Fruit fly (Drosophila melanogaster) whole organism, embryonic: ENCODE measurements around the gene gce.

ENCODE experiments used
- Ada2b ChIP-seq: fragments of 200-800 bp; sonication (Bioruptor generic); IDR thresholded peaks from 2 replicates; pipeline ENCODE4 v1.3.6; 2022; ENCODE audit warnings: missing biosample characterization, missing genetic modification characterization
- Atf6 ChIP-seq: fragments of 200-800 bp; sonication (Bioruptor generic); IDR thresholded peaks from 2 replicates; pipeline ENCODE4 v1.3.6; 2022; ENCODE audit warnings: missing biosample characterization, missing genetic modification characterization
- CG10543 ChIP-seq: fragments of 200-800 bp; sonication (Bioruptor generic); optimal IDR thresholded peaks from 3 replicates; lab custom pipeline; 2017; ENCODE audit warnings: missing biosample characterization, mild to moderate bottlenecking, missing genetic modification characterization, moderate library complexity
- CG11085 ChIP-seq: fragments of 200-800 bp; sonication (Bioruptor generic); IDR thresholded peaks from 2 replicates; pipeline ENCODE4 v1.3.6; 2022; ENCODE audit warnings: missing biosample characterization, missing genetic modification characterization
- CG11398 ChIP-seq: fragments of 200-800 bp; sonication (Bioruptor generic); optimal IDR thresholded peaks from 2 replicates; lab custom pipeline; 2016; ENCODE audit warnings: missing biosample characterization, missing genetic modification characterization
- CG11504 ChIP-seq: fragments of 200-800 bp; sonication (Bioruptor generic); optimal IDR thresholded peaks from 3 replicates; lab custom pipeline; 2019; ENCODE audit warnings: missing biosample characterization, mild to moderate bottlenecking, missing genetic modification characterization, moderate library complexity
- CG11696 ChIP-seq: fragments of 200-800 bp; sonication (Bioruptor generic); IDR thresholded peaks from 2 replicates; pipeline ENCODE4 v1.3.6; 2022; ENCODE audit warnings: missing biosample characterization, missing genetic modification characterization
- CG12299 ChIP-seq: fragments of 200-800 bp; sonication (Bioruptor generic); optimal IDR thresholded peaks from 2 replicates; lab custom pipeline; 2018; ENCODE audit warnings: missing biosample characterization, mild to moderate bottlenecking, missing genetic modification characterization
- CG13287 ChIP-seq: fragments of 200-800 bp; sonication (Bioruptor generic); IDR thresholded peaks from 2 replicates; pipeline ENCODE4 v1.3.6; 2022; ENCODE audit warnings: missing biosample characterization, missing genetic modification characterization; ENCODE audit not compliant: partially characterized antibody
- CG16813 ChIP-seq: fragments of 200-800 bp; sonication (Bioruptor generic); IDR thresholded peaks from 3 replicates; pipeline ENCODE4 v1.3.6; 2022; ENCODE audit warnings: missing biosample characterization, missing genetic modification characterization; ENCODE audit not compliant: partially characterized antibody
- CG16815 ChIP-seq: fragments of 200-800 bp; sonication (Bioruptor generic); optimal IDR thresholded peaks from 3 replicates; lab custom pipeline; 2017; ENCODE audit warnings: missing biosample characterization, mild to moderate bottlenecking, missing genetic modification characterization
- CG18262 ChIP-seq: fragments of 200-800 bp; optimal IDR thresholded peaks from 3 replicates; lab custom pipeline; 2019; ENCODE audit warnings: missing biosample characterization, mild to moderate bottlenecking, missing genetic modification characterization, moderate library complexity
- CG2712 ChIP-seq: fragments of 200-800 bp; optimal IDR thresholded peaks from 3 replicates; lab custom pipeline; 2019; ENCODE audit warnings: missing biosample characterization, mild to moderate bottlenecking, missing genetic modification characterization, moderate library complexity
- CG33557 ChIP-seq: fragments of 200-800 bp; sonication (Bioruptor generic); optimal IDR thresholded peaks from 2 replicates; lab custom pipeline; 2019; ENCODE audit warnings: missing biosample characterization, mild to moderate bottlenecking, missing genetic modification characterization, moderate library complexity
- CG34224 ChIP-seq: fragments of 200-800 bp; sonication (Bioruptor generic); IDR thresholded peaks from 3 replicates; pipeline ENCODE4 v1.3.6; 2022; ENCODE audit warnings: missing biosample characterization, missing genetic modification characterization; ENCODE audit not compliant: partially characterized antibody
- CG4854 ChIP-seq: fragments of 200-800 bp; sonication (Bioruptor generic); optimal IDR thresholded peaks from 2 replicates; lab custom pipeline; 2016; ENCODE audit warnings: missing biosample characterization, missing genetic modification characterization, inconsistent platforms
- D19A ChIP-seq: fragments of 200-800 bp; optimal IDR thresholded peaks from 3 replicates; lab custom pipeline; 2019; ENCODE audit warnings: missing biosample characterization, mild to moderate bottlenecking, missing genetic modification characterization, moderate library complexity
- Dp ChIP-seq: fragments of 200-800 bp; sonication (Bioruptor generic); optimal IDR thresholded peaks from 2 replicates; lab custom pipeline; 2018; ENCODE audit warnings: missing biosample characterization, mild to moderate bottlenecking, missing genetic modification characterization, moderate library complexity
- Drgx ChIP-seq: fragments of 200-800 bp; sonication (Bioruptor generic); IDR thresholded peaks from 2 replicates; pipeline ENCODE4 v1.3.6; 2022; ENCODE audit warnings: missing biosample characterization, missing genetic modification characterization
- Gsc ChIP-seq: fragments of 200-800 bp; sonication (Bioruptor generic); IDR thresholded peaks from 2 replicates; pipeline ENCODE4 v1.3.6; 2022; ENCODE audit warnings: missing biosample characterization, missing genetic modification characterization
- HHEX ChIP-seq: fragments of 200-800 bp; sonication (Bioruptor generic); optimal IDR thresholded peaks from 3 replicates; lab custom pipeline; 2017; ENCODE audit warnings: missing biosample characterization, mild to moderate bottlenecking, missing genetic modification characterization, missing genetic modification reagents
- Hmr ChIP-seq: fragments of 200-800 bp; sonication (Bioruptor generic); optimal IDR thresholded peaks from 3 replicates; lab custom pipeline; 2017; ENCODE audit warnings: mild to moderate bottlenecking, missing biosample characterization, missing genetic modification reagents, missing genetic modification characterization
- Lpt ChIP-seq: fragments of >200 bp; optimal IDR thresholded peaks from 2 replicates; lab custom pipeline; 2018; ENCODE audit warnings: missing biosample characterization, missing genetic modification characterization
- MBD-R2 ChIP-seq: fragments of 200-800 bp; sonication (Bioruptor generic); IDR thresholded peaks from 2 replicates; pipeline ENCODE4 v1.3.6; 2022; ENCODE audit warnings: missing biosample characterization, missing genetic modification characterization
- Mad ChIP-seq: fragments of 200-800 bp; sonication (Bioruptor generic); optimal IDR thresholded peaks from 2 replicates; lab custom pipeline; 2016; ENCODE audit warnings: missing biosample characterization, missing genetic modification characterization
- Oli ChIP-seq: fragments of 200-800 bp; sonication (Bioruptor generic); optimal IDR thresholded peaks from 2 replicates; lab custom pipeline; 2018; ENCODE audit warnings: missing biosample characterization, mild to moderate bottlenecking, missing genetic modification characterization, moderate library complexity
- Ravus ChIP-seq: fragments of 200-800 bp; sonication (Bioruptor generic); IDR thresholded peaks from 2 replicates; pipeline ENCODE4 v1.3.6; 2022; ENCODE audit warnings: missing biosample characterization, missing genetic modification characterization
- Rx ChIP-seq: fragments of 200-800 bp; sonication (Bioruptor generic); IDR thresholded peaks from 2 replicates; pipeline ENCODE4 v1.3.6; 2022; ENCODE audit warnings: missing biosample characterization, missing genetic modification characterization
- Sox102F ChIP-seq: fragments of 200-800 bp; sonication (Bioruptor generic); optimal IDR thresholded peaks from 2 replicates; lab custom pipeline; 2018; ENCODE audit warnings: missing biosample characterization, mild to moderate bottlenecking, missing genetic modification characterization, moderate library complexity
- Sry-β ChIP-seq: fragments of 200-800 bp; sonication (Bioruptor generic); optimal IDR thresholded peaks from 2 replicates; lab custom pipeline; 2018; ENCODE audit warnings: missing biosample characterization, mild to moderate bottlenecking, missing genetic modification characterization, moderate library complexity
- Sry-δ ChIP-seq: fragments of 200-800 bp; sonication (Bioruptor generic); optimal IDR thresholded peaks from 2 replicates; lab custom pipeline; 2016; ENCODE audit warnings: missing biosample characterization, missing genetic modification characterization
- Stat92E ChIP-seq, 3 experiments: fragments of >200 bp in 2 of 3; fragments of 200-800 bp in 1 of 3; sonication (Bioruptor generic) in 1 of 3; optimal IDR thresholded peaks; 2 replicates each; lab custom pipeline; 2017 to 2019; ENCODE audit warnings: missing biosample characterization in 3 of 3, missing genetic modification characterization in 3 of 3, mild to moderate bottlenecking in 1 of 3, moderate library complexity in 1 of 3
- aop ChIP-seq: fragments of 200-800 bp; sonication (Bioruptor generic); IDR thresholded peaks from 2 replicates; pipeline ENCODE4 v1.3.6; 2022; ENCODE audit warnings: missing biosample characterization, missing genetic modification characterization
- ap ChIP-seq: fragments of 200-800 bp; sonication (Bioruptor generic); IDR thresholded peaks from 2 replicates; pipeline ENCODE4 v1.3.6; 2022; ENCODE audit warnings: missing biosample characterization, missing genetic modification characterization
- az2 ChIP-seq: fragments of 200-800 bp; sonication (Bioruptor generic); optimal IDR thresholded peaks from 3 replicates; lab custom pipeline; 2016; ENCODE audit warnings: missing biosample characterization, missing genetic modification characterization
- bsh ChIP-seq, 2 experiments: fragments of 200-800 bp; sonication (Bioruptor generic); optimal IDR thresholded peaks; 2 replicates each; lab custom pipeline; 2017 to 2018; ENCODE audit warnings: mild to moderate bottlenecking in 2 of 2, missing biosample characterization in 2 of 2, missing genetic modification characterization in 2 of 2, moderate library complexity in 1 of 2
- cato ChIP-seq: fragments of 200-800 bp; sonication (Bioruptor generic); optimal IDR thresholded peaks from 2 replicates; lab custom pipeline; 2016; ENCODE audit warnings: missing biosample characterization, missing genetic modification characterization, borderline replicate concordance
- chn ChIP-seq: fragments of 200-800 bp; sonication (Bioruptor generic); optimal IDR thresholded peaks from 2 replicates; lab custom pipeline; 2016; ENCODE audit warnings: missing biosample characterization, missing genetic modification characterization
- corto ChIP-seq: fragments of 200-800 bp; sonication (Bioruptor generic); optimal IDR thresholded peaks from 2 replicates; lab custom pipeline; 2016; ENCODE audit warnings: missing biosample characterization, mild to moderate bottlenecking, missing genetic modification characterization, moderate library complexity
- crc ChIP-seq: fragments of 200-800 bp; sonication (Bioruptor generic); optimal IDR thresholded peaks from 2 replicates; lab custom pipeline; 2016; ENCODE audit warnings: missing biosample characterization, missing genetic modification characterization
- crol ChIP-seq: fragments of 200-800 bp; sonication (Bioruptor generic); IDR thresholded peaks from 2 replicates; pipeline ENCODE4 v1.3.6; 2022; ENCODE audit warnings: missing biosample characterization, missing genetic modification characterization
- danr ChIP-seq: fragments of 200-800 bp; sonication (Bioruptor generic); IDR thresholded peaks from 2 replicates; pipeline ENCODE4 v1.3.6; 2022; ENCODE audit warnings: missing biosample characterization, missing genetic modification characterization
- gt ChIP-seq: fragments of 200-800 bp; sonication (Bioruptor generic); IDR thresholded peaks from 2 replicates; pipeline ENCODE4 v1.3.6; 2022; ENCODE audit warnings: missing biosample characterization, missing genetic modification characterization
- lov ChIP-seq, 2 experiments: fragments of 200-800 bp in 1 of 2; fragments of >200 bp in 1 of 2; sonication (Bioruptor generic) in 1 of 2; IDR thresholded peaks in 1 of 2; optimal IDR thresholded peaks in 1 of 2; 2 replicates in 1 of 2; 3 replicates in 1 of 2; pipeline versions ENCODE4 v1.3.6 to Lab custom; 2017 to 2022; ENCODE audit warnings: missing biosample characterization in 1 of 2, missing genetic modification characterization in 1 of 2
- pan ChIP-seq, 4 experiments: fragments of >200 bp in 3 of 4; fragments of 200-800 bp in 1 of 4; sonication (Bioruptor generic) in 1 of 4; optimal IDR thresholded peaks in 3 of 4; IDR thresholded peaks in 1 of 4; 2 replicates each; pipeline versions ENCODE4 v1.3.6 to Lab custom; 2017 to 2022; ENCODE audit warnings: missing biosample characterization in 2 of 4, missing genetic modification characterization in 2 of 4, mixed read lengths in 1 of 4
- salm ChIP-seq: fragments of 200-800 bp; sonication (Bioruptor generic); optimal IDR thresholded peaks from 2 replicates; lab custom pipeline; 2018; ENCODE audit warnings: missing biosample characterization, mild to moderate bottlenecking, missing genetic modification characterization
- schlank ChIP-seq: fragments of 200-800 bp; sonication (Bioruptor generic); optimal IDR thresholded peaks from 2 replicates; lab custom pipeline; 2018; ENCODE audit warnings: missing biosample characterization, mild to moderate bottlenecking, missing genetic modification characterization
- slbo ChIP-seq: fragments of 200-800 bp; sonication (Bioruptor generic); IDR thresholded peaks from 2 replicates; pipeline ENCODE4 v1.3.6; 2022; ENCODE audit warnings: missing biosample characterization, missing genetic modification characterization
- slp2 ChIP-seq: fragments of 200-800 bp; sonication (Bioruptor generic); optimal IDR thresholded peaks from 2 replicates; lab custom pipeline; 2016; ENCODE audit warnings: missing biosample characterization, missing genetic modification characterization
- sqz ChIP-seq: fragments of 200-800 bp; sonication (Bioruptor generic); optimal IDR thresholded peaks from 3 replicates; lab custom pipeline; 2018; ENCODE audit warnings: missing biosample characterization, mild to moderate bottlenecking, missing genetic modification characterization

The gce gene

dm6 chrX:15319290-15319689 lies 21.7 kb downstream of the gce start, which contains the start of gene Top1 (continued):
- peak; percentile 11 for TF ChIP-seq slp2 (GFP tag; lab: Kevin White, UChicago)
- no peak for TF ChIP-seq Rx
- peak; percentile 31 for TF ChIP-seq Dp (GFP tag; lab: Kevin White, UChicago)
- no peak for TF ChIP-seq CG11696 (GFP tag; lab: Robert Waterston, UW)
- peak; percentile 96 for TF ChIP-seq CG34224 (GFP tag; lab: Robert Waterston, UW)
- TF ChIP-seq danr (GFP tag; lab: Robert Waterston, UW) = no peak
- no peak for TF ChIP-seq CG33557
- TF ChIP-seq Atf6 (GFP tag; lab: Robert Waterston, UW) = 0 out of 2 replicates have a peak, but pooled peaks have one; percentile 28
- no peak for TF ChIP-seq schlank (tag; lab: Kevin White, UChicago)
- TF ChIP-seq Ravus (GFP tag; lab: Robert Waterston, UW) = no peak
- no peak for TF ChIP-seq Mad (GFP tag; lab: Kevin White, UChicago)
- peak; percentile 58 for TF ChIP-seq Hmr (GFP tag; lab: Kevin White, UChicago)
- TF ChIP-seq salm (tag; lab: Kevin White, UChicago) = no peak
- TF ChIP-seq chn (GFP tag; lab: Kevin White, UChicago) = no peak
- TF ChIP-seq ap (GFP tag; lab: Robert Waterston, UW) = no peak
- no peak for TF ChIP-seq pan (optimal IDR thresholded peaks at IDR 0.05; lab: Kevin White, UChicago)
- no peak for TF ChIP-seq pan (GFP tag; optimal IDR thresholded peaks at IDR 0.05 in 1 of 2, IDR thresholded peaks at IDR 0.05 in 1 of 2)
- no peak for TF ChIP-seq aop (GFP tag; lab: Robert Waterston, UW)
- peak; percentile 97 for TF ChIP-seq CG16813 (GFP tag; lab: Robert Waterston, UW)
- peak; percentile 96 for TF ChIP-seq CG13287
- TF ChIP-seq Lpt (GFP tag; lab: Kevin White, UChicago) = no peak
- TF ChIP-seq CG11504 (tag; lab: Kevin White, UChicago) = peak; percentile 21
- TF ChIP-seq crc (GFP tag; lab: Kevin White, UChicago) = no peak
- no peak for TF ChIP-seq sqz (GFP tag; lab: Kevin White, UChicago)
- no peak for TF ChIP-seq CG12299
- no peak for TF ChIP-seq D19A (tag; lab: Kevin White, UChicago)
- TF ChIP-seq CG11085 = peak; percentile 43; the same call in 1 of the 2 replicates
- no peak for TF ChIP-seq crol (GFP tag; lab: Robert Waterston, UW)
- no peak for TF ChIP-seq gt (GFP tag; lab: Robert Waterston, UW)
- no peak for TF ChIP-seq corto (GFP tag; lab: Kevin White, UChicago)
- TF ChIP-seq slbo = peak; percentile 63
- no peak for TF ChIP-seq CG16815 (GFP tag; lab: Kevin White, UChicago)
- TF ChIP-seq Sry-δ (GFP tag; lab: Kevin White, UChicago) = peak; percentile 85
- TF ChIP-seq HHEX = no peak
- TF ChIP-seq MBD-R2 = peak; percentile 71
- TF ChIP-seq CG11398 (GFP tag; lab: Kevin White, UChicago) = no peak
- TF ChIP-seq Oli (tag; lab: Kevin White, UChicago) = no peak
- no peak for TF ChIP-seq bsh (GFP tag; optimal IDR thresholded peaks at IDR 0.05; lab: Kevin White, UChicago)
- no peak for TF ChIP-seq Drgx (GFP tag; lab: Robert Waterston, UW)
- no peak for TF ChIP-seq Ada2b (GFP tag; lab: Robert Waterston, UW)
- TF ChIP-seq CG4854 (GFP tag; lab: Kevin White, UChicago) = no peak
- no peak for TF ChIP-seq Sox102F (GFP tag; lab: Kevin White, UChicago)
- peak; percentile 52 for TF ChIP-seq CG10543 (GFP tag; lab: Kevin White, UChicago)
- TF ChIP-seq Stat92E (GFP tag; optimal IDR thresholded peaks at IDR 0.05; lab: Kevin White, UChicago) = peak in 1 of 3 experiments; percentile 2
- no peak for TF ChIP-seq lov (optimal IDR thresholded peaks at IDR 0.05; lab: Kevin White, UChicago)
- no peak for TF ChIP-seq lov (GFP tag; IDR thresholded peaks at IDR 0.05; lab: Robert Waterston, UW)
- TF ChIP-seq CG2712 (tag; lab: Kevin White, UChicago) = peak; percentile 37
- TF ChIP-seq cato = no peak
- TF ChIP-seq Gsc (GFP tag; lab: Robert Waterston, UW) = no peak
- no peak for TF ChIP-seq CG18262 (tag; lab: Kevin White, UChicago)
- TF ChIP-seq az2 (GFP tag; lab: Kevin White, UChicago) = no peak
- TF ChIP-seq Sry-β (GFP tag; lab: Kevin White, UChicago) = peak; percentile 25
